Worm (Caenorhabditis elegans): ENCODE measurements around the gene F40G12.9.
A peak's percentile ranks its signal among the peaks of the same experiment; 100 is the strongest.

Gene F40G12.9

ce11 chrV:14248025-14248424 is 34.4 kb upstream of the F40G12.9 start, which contains the start of gene K02E11.4:
K02E11.4 (minus strand) TSS chrV:14248125.
- TF ChIP-seq lir-3 (tag; optimal IDR thresholded peaks at IDR 0.05; ENCODE audit: poor library complexity), result no peak

ce11 chrV:14248654-14249053 is 33.8 kb upstream of the F40G12.9 start, which contains the start of gene K02E11.6:
K02E11.6 (plus strand) TSS chrV:14248802.
- TF ChIP-seq hpl-2 (GFP tag; optimal IDR thresholded peaks at IDR 0.05), result no peak
- no peak for TF ChIP-seq jun-1 (tag; optimal IDR thresholded peaks at IDR 0.05)
- no peak for TF ChIP-seq elt-3 (tag; optimal IDR thresholded peaks at IDR 0.05)
- TF ChIP-seq swsn-7 (tag; optimal IDR thresholded peaks at IDR 0.05), result no peak
- TF ChIP-seq ceh-90 (tag; optimal IDR thresholded peaks at IDR 0.05), result no peak
- TF ChIP-seq unc-86 (tag; optimal IDR thresholded peaks at IDR 0.05), result no peak
- no peak for TF ChIP-seq nhr-47 (tag; optimal IDR thresholded peaks at IDR 0.05)
- no peak for TF ChIP-seq lin-35 (GFP tag; optimal IDR thresholded peaks at IDR 0.05)
- no peak for TF ChIP-seq sox-4 (tag; optimal IDR thresholded peaks at IDR 0.05)
- no peak for TF ChIP-seq skn-1 (tag; optimal IDR thresholded peaks at IDR 0.05)
- TF ChIP-seq sup-37 (GFP tag; optimal IDR thresholded peaks at IDR 0.05), result no peak
- TF ChIP-seq pag-3 (tag; optimal IDR thresholded peaks at IDR 0.05; ENCODE audit: borderline replicate concordance, insufficient read depth), result no peak
- TF ChIP-seq irx-1 (tag; optimal IDR thresholded peaks at IDR 0.05), result no peak
- no peak for TF ChIP-seq ztf-4 (tag; optimal IDR thresholded peaks at IDR 0.05)
- TF ChIP-seq xbp-1 (tag; optimal IDR thresholded peaks at IDR 0.05), result no peak
- TF ChIP-seq unc-62 (GFP tag; optimal IDR thresholded peaks at IDR 0.05), result no peak
- TF ChIP-seq C16A3.4 (tag; optimal IDR thresholded peaks at IDR 0.05), result no peak
- TF ChIP-seq vab-15 (tag; optimal IDR thresholded peaks at IDR 0.05), result no peak
- TF ChIP-seq nhr-20 (tag; optimal IDR thresholded peaks at IDR 0.05), result no peak
- TF ChIP-seq efl-1 (optimal IDR thresholded peaks at IDR 0.05), result no peak
- TF ChIP-seq efl-1 (GFP tag; optimal IDR thresholded peaks at IDR 0.05 in 1 of 2), result no peak

- TF ChIP-seq nhr-12 (tag; optimal IDR thresholded peaks at IDR 0.05), result no peak
- no peak for TF ChIP-seq blmp-1 (tag; optimal IDR thresholded peaks at IDR 0.05)
- TF ChIP-seq fkh-8 (tag; optimal IDR thresholded peaks at IDR 0.05), result no peak
- TF ChIP-seq ceh-82 (tag; optimal IDR thresholded peaks at IDR 0.05), result no peak
- TF ChIP-seq mep-1 (tag; optimal IDR thresholded peaks at IDR 0.05), result no peak
- TF ChIP-seq snu-23 (GFP tag; optimal IDR thresholded peaks at IDR 0.05), result no peak
- no peak for TF ChIP-seq elt-2 (tag; optimal IDR thresholded peaks at IDR 0.05)
- TF ChIP-seq alr-1 (tag; optimal IDR thresholded peaks at IDR 0.05; ENCODE audit: borderline replicate concordance), result no peak
- TF ChIP-seq lin-13 (GFP tag; optimal IDR thresholded peaks at IDR 0.05), result no peak
- TF ChIP-seq tbx-2 (tag; optimal IDR thresholded peaks at IDR 0.05), result no peak
- TF ChIP-seq nhr-28 (tag; optimal IDR thresholded peaks at IDR 0.05), result no peak
Measured at ce11 chrV:14252025-14252424, 30.4 kb upstream of the F40G12.9 start, which contains the start of gene K02E11.5. K02E11.5 (plus strand) TSS chrV:14252325.

- no peak for TF ChIP-seq nhr-85 (tag)
- no peak for TF ChIP-seq isw-1 (GFP tag; IDR thresholded peaks at IDR 0.05)
- TF ChIP-seq pax-3 (tag; optimal IDR thresholded peaks at IDR 0.05), result peak; percentile 0
- TF ChIP-seq pqm-1 (tag; optimal IDR thresholded peaks at IDR 0.05), result no peak
- no peak for TF ChIP-seq blmp-1 (tag; optimal IDR thresholded peaks at IDR 0.05)
- TF ChIP-seq nhr-237 (tag; optimal IDR thresholded peaks at IDR 0.05), result no peak
Measured at ce11 chrV:14254221-14254620, 28.2 kb upstream of the F40G12.9 start, which contains the start of gene K02E11.7. K02E11.7 (minus strand) TSS chrV:14254321.

Data from whole organism, L1 larva.